Fruit fly (Drosophila melanogaster) whole organism, prepupa: Measurements from ENCODE around the gene CG12766.

ENCODE experiments used
- Blimp-1 ChIP-seq: fragments of 200-800 bp; sonication (Bioruptor generic); optimal IDR thresholded peaks from 3 replicates; lab custom pipeline; 2017; ENCODE audit warnings: missing biosample characterization, missing genetic modification characterization, mild to moderate bottlenecking, moderate library complexity, missing genetic modification reagents
- CG10669 ChIP-seq: fragments of 200-800 bp; sonication (Bioruptor generic); optimal IDR thresholded peaks from 3 replicates; lab custom pipeline; 2018; ENCODE audit warnings: missing biosample characterization, mild to moderate bottlenecking, missing genetic modification characterization, moderate library complexity
- CG11762 ChIP-seq: fragments of 200-800 bp; sonication (Bioruptor generic); optimal IDR thresholded peaks from 3 replicates; lab custom pipeline; 2016; ENCODE audit warnings: missing biosample characterization, missing genetic modification characterization; ENCODE audit not compliant: insufficient read depth
- CG11902 ChIP-seq: fragments of 200-800 bp; sonication (Bioruptor generic); optimal IDR thresholded peaks from 3 replicates; lab custom pipeline; 2016; ENCODE audit warnings: missing biosample characterization, missing genetic modification characterization
- CG31627 ChIP-seq: fragments of 200-800 bp; sonication (Bioruptor generic); optimal IDR thresholded peaks from 3 replicates; lab custom pipeline; 2016; ENCODE audit warnings: missing biosample characterization, missing genetic modification characterization
- CG32006 ChIP-seq: fragments of 200-800 bp; sonication (Bioruptor generic); optimal IDR thresholded peaks from 3 replicates; lab custom pipeline; 2017; ENCODE audit warnings: missing biosample characterization, mild to moderate bottlenecking, missing genetic modification characterization
- CG34406 ChIP-seq: fragments of 200-800 bp; sonication (Bioruptor generic); optimal IDR thresholded peaks from 3 replicates; lab custom pipeline; 2016; ENCODE audit warnings: missing biosample characterization, missing genetic modification characterization
- CG3919 ChIP-seq: fragments of 200-800 bp; sonication (Bioruptor generic); optimal IDR thresholded peaks from 3 replicates; lab custom pipeline; 2016; ENCODE audit warnings: missing biosample characterization, missing genetic modification characterization
- CG6276 ChIP-seq: fragments of 200-800 bp; sonication (Bioruptor generic); optimal IDR thresholded peaks from 2 replicates; lab custom pipeline; 2017; ENCODE audit warnings: missing biosample characterization, mild to moderate bottlenecking, missing genetic modification characterization
- CG8119 ChIP-seq: fragments of 200-800 bp; sonication (Bioruptor generic); IDR thresholded peaks from 3 replicates; pipeline ENCODE4 v1.3.6; 2022; ENCODE audit warnings: missing biosample characterization, missing genetic modification characterization
- CG8319 ChIP-seq: fragments of 200-800 bp; sonication (Bioruptor generic); optimal IDR thresholded peaks from 3 replicates; lab custom pipeline; 2016; ENCODE audit warnings: missing biosample characterization, missing genetic modification characterization
- CG8632 ChIP-seq: fragments of 200-800 bp; sonication (Bioruptor generic); optimal IDR thresholded peaks from 3 replicates; lab custom pipeline; 2016; ENCODE audit warnings: missing biosample characterization, missing genetic modification characterization
- Eip78C ChIP-seq: fragments of 200-800 bp; sonication (Bioruptor generic); peaks from one replicate; lab custom pipeline; 2016; ENCODE audit warnings: missing biosample characterization, missing genetic modification characterization
- Ets96B ChIP-seq: fragments of 200-800 bp; optimal IDR thresholded peaks from 2 replicates; lab custom pipeline; 2019; ENCODE audit warnings: missing biosample characterization, mild to moderate bottlenecking, missing genetic modification characterization, moderate library complexity
- Gug ChIP-seq: fragments of 200-800 bp; sonication (Bioruptor generic); IDR thresholded peaks from 2 replicates; pipeline ENCODE4 v1.3.6; 2022; ENCODE audit warnings: missing biosample characterization, missing genetic modification characterization
- Hr39 ChIP-seq: fragments of 200-800 bp; sonication (Bioruptor generic); optimal IDR thresholded peaks from 2 replicates; lab custom pipeline; 2016; ENCODE audit warnings: missing biosample characterization, missing genetic modification characterization
- Sox14 ChIP-seq: fragments of 200-800 bp; sonication (Bioruptor generic); optimal IDR thresholded peaks from 3 replicates; lab custom pipeline; 2016; ENCODE audit warnings: missing biosample characterization, missing genetic modification characterization
- achi ChIP-seq: fragments of 200-800 bp; sonication (Bioruptor generic); optimal IDR thresholded peaks from 3 replicates; lab custom pipeline; 2016; ENCODE audit warnings: missing biosample characterization, missing genetic modification characterization
- acj6 ChIP-seq: fragments of 200-800 bp; sonication (Bioruptor generic); optimal IDR thresholded peaks from 3 replicates; lab custom pipeline; 2016; ENCODE audit warnings: missing biosample characterization, missing genetic modification characterization
- dsx ChIP-seq: fragments of 200-800 bp; optimal IDR thresholded peaks from 3 replicates; lab custom pipeline; 2019; ENCODE audit warnings: missing biosample characterization, mild to moderate bottlenecking, missing genetic modification characterization, moderate library complexity; ENCODE audit not compliant: poor library complexity, severe bottlenecking
- fkh ChIP-seq: fragments of 200-800 bp; sonication (Bioruptor generic); optimal IDR thresholded peaks from 3 replicates; lab custom pipeline; 2017; ENCODE audit warnings: missing biosample characterization, mild to moderate bottlenecking, missing genetic modification characterization, moderate library complexity
- spab ChIP-seq: fragments of 200-800 bp; sonication (Bioruptor generic); optimal IDR thresholded peaks from 2 replicates; lab custom pipeline; 2017; ENCODE audit warnings: missing biosample characterization, mild to moderate bottlenecking, missing genetic modification characterization, missing genetic modification reagents
- ss ChIP-seq, 2 experiments: fragments of 200-800 bp; sonication (Bioruptor generic); optimal IDR thresholded peaks; 2 replicates in 1 of 2; 3 replicates in 1 of 2; lab custom pipeline; 2017 to 2018; ENCODE audit warnings: mild to moderate bottlenecking in 2 of 2, missing biosample characterization in 2 of 2, missing genetic modification characterization in 2 of 2, moderate library complexity in 1 of 2
- svp ChIP-seq: fragments of 200-800 bp; sonication (Bioruptor generic); peaks from one replicate; lab custom pipeline; 2016; ENCODE audit warnings: missing biosample characterization, missing genetic modification characterization
- topi ChIP-seq: fragments of 200-800 bp; sonication (Bioruptor generic); optimal IDR thresholded peaks from 3 replicates; lab custom pipeline; 2016; ENCODE audit warnings: missing biosample characterization, missing genetic modification characterization
- vri ChIP-seq: fragments of 200-800 bp; sonication (Bioruptor generic); optimal IDR thresholded peaks from 3 replicates; lab custom pipeline; 2016; ENCODE audit warnings: missing biosample characterization, mild to moderate bottlenecking, missing genetic modification characterization

CG12766 gene

DNA sequence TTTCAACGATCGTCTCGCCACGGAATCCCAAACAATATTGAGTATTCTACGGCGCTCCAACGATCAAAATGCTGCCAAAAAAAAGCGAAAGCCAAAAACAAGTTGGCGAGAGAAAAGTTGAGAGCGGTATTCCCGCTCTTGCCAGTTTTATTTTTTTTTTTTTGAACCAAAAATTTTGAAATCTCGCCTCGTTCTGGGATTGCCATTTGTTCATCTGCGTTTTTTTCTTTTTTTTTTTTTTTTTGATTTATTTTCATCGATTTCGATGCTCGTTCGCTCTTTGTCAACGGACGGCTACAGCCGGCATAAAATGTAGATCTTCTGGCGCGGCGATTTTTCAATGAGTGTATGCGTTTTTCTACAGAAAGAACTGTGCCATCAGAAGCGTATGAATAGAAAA lies 6.3 kb downstream of the CG12766 start (continued):
- TF ChIP-seq dsx (GFP tag; lab: Kevin White, UChicago) (no peak), Blimp-1 (GFP tag; lab: Kevin White, UChicago) (peak; percentile 4), vri (GFP tag; lab: Kevin White, UChicago) (no peak), Ets96B (tag; lab: Kevin White, UChicago) (no peak), CG34406 (no peak), CG8632 (GFP tag; lab: Kevin White, UChicago) (no peak), CG32006 (GFP tag; lab: Kevin White, UChicago) (no peak), CG6276 (GFP tag; lab: Kevin White, UChicago) (peak; percentile 44), Gug (no peak)
- TF ChIP-seq, all 60 proteins: peak for 8

DNA sequence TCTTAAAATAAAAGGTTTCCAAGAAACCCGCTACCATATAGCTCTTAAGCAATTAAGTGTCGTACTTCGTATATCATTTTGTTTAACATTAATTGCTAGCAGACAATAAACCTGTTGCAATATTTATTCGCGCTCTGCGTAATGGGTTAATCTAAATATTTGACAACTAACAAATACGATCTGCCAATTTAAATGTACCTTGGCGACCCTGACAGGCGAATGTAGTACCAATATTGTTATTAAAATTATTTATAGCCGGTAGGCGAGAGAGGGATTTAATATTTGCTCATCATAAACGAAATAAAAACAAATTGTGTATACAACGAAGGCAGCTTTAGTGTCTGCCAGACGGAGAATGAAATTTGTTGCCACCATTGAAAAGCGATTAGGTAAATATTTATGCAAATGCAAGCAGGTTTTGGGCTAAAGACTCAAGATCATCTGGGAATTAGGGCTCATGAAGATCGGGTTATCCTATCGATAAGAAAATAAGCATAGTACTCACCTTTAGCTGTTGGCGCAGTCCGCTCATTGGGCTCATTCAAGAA lies 7.1 kb downstream of the CG12766 start:
- TF ChIP-seq CG11902 (no peak), Eip78C (GFP tag; lab: Kevin White, UChicago) (peak; percentile 69), spab (GFP tag; lab: Kevin White, UChicago) (no peak), fkh (GFP tag; lab: Kevin White, UChicago) (peak; percentile 80), topi (no peak)

DNA sequence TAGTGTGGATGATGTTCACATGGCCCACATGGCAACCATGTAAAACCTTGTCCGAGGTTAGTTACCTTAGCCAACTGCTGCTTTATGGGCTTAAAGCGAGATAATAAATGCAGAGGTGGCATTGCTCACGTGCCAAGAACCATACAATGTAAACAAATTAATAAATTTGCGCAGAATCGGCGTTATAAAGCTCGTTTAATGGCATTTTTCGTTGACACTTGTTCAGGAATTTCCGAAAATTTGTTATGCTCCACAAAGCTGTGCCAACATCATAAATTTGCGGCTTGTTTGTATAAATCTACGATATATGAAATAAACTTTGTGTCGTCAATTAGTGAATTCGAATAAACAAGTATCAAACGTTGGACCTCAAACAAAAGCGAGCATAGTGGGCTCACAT lies 8.1 kb downstream of the CG12766 start:
- TF ChIP-seq fkh (GFP tag; lab: Kevin White, UChicago): peak; percentile 51
- no peak for TF ChIP-seq CG6276 (GFP tag; lab: Kevin White, UChicago)
- TF ChIP-seq, all 60 proteins: peak for 1

DNA sequence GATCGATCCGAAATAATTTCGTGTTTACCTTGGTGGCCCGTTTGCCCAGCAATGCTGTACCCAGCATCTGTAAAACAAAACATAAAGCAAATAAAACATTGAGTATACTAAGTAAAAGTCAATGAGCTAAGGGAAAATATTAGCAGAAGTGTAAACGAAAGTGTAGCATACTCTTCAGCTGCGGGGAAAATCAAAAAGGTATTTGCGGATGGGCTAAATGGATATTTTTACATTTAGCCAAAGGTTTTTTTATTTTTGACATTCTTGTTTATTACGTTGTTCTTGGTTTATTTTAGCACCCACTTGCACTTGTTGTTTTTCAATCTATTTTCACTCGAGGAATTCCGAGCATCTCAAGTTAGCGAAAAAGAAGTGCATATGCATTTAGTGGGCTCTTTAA lies 9.0 kb downstream of the CG12766 start:
- TF ChIP-seq CG8119 (GFP tag; lab: Robert Waterston, UW) (peak; percentile 14; the same call in 1 of the 3 replicates), fkh (GFP tag; lab: Kevin White, UChicago) (peak; percentile 45), CG8319 (GFP tag; lab: Kevin White, UChicago) (no peak)

DNA sequence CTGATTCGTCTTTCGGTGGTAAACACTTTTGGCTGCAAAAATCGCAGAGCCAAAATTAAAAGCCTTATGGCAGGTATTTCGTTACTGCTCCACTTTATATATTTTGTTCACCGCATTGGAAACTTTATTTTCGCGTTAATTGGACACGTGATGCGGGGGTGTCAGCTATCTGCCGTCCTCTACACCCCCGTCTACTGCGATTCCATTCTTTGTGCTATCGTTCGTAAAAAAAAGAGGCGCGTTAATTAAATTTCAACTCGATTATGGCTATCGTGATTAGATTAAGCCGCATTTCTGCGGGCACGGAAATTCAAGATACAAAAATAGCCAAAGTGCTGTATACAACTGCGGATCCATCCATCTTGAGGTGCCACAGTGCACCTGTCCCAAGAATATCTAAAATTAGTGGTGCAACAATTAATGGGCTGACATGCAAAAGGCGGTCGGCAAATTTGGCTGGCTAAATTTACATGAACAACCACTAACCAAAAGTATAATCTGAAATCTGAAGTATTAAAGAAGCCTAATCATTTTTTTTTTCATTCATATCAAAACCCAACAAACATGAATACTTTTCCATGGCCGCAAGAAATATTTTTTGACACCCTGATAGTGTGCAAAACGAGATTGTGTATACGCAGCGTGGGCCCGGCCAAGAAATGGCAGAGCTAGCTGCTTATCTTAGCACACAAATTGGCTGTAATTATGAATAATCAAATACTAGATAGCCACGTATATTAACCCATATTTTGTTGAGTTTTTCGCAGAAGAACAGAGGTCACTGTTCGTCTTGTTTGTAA lies 9.8 kb downstream of the CG12766 start:
- no peak for TF ChIP-seq CG8319 (GFP tag; lab: Kevin White, UChicago)
- TF ChIP-seq CG31627 (GFP tag; lab: Kevin White, UChicago): no peak
- TF ChIP-seq achi (GFP tag; lab: Kevin White, UChicago): no peak
- no peak for TF ChIP-seq ss (GFP tag; optimal IDR thresholded peaks at IDR 0.05; lab: Kevin White, UChicago)
- TF ChIP-seq svp (GFP tag; lab: Kevin White, UChicago): peak; percentile 13
- TF ChIP-seq Gug: no peak
- TF ChIP-seq acj6 (GFP tag; lab: Kevin White, UChicago): no peak
- peak; percentile 38 for TF ChIP-seq vri (GFP tag; lab: Kevin White, UChicago)
- TF ChIP-seq Sox14 (GFP tag; lab: Kevin White, UChicago): no peak

DNA sequence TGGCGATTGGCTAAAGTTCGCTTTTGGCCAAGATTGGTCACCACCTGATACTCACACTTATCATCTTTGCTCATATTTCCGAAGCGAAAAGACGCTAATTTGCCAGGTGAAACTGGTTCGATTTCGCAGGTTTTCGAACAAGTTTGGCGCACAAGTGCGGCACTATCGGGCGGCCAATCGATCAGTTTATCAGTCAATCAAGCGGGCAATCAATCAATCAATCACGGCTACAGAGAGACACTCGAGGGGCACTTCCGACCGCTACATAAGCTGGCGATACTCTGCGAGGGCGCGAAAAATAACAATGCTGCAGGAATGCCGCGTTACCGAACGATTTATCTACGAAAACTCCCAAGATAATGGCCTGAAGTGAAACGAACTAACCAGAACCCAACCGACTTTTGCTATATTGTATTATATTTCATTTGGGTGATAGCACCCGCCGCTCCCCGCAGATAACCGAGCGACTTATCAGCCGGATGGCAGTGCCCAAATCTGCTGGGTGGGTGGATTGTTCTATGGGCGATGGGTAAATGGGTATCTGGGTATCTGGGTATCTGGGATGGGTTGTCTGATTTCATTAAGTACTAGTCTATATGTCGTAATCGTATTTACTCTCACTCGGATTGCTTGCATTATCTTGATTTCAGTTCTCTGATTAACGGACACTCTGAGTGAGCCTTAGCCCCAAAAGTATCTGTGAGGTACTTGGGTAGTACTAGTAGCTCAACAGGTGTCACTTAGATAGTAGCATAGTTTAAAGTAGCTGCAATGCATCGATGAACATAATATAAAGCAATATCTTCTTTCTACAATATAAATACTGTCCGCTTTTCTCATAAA lies 10.8 kb downstream of the CG12766 start:
- TF ChIP-seq Eip78C (GFP tag; lab: Kevin White, UChicago): peak; percentile 24
- TF ChIP-seq Ets96B (tag; lab: Kevin White, UChicago): no peak
- TF ChIP-seq CG11762 (GFP tag; lab: Kevin White, UChicago): no peak
- TF ChIP-seq CG3919 (GFP tag; lab: Kevin White, UChicago): no peak
- TF ChIP-seq Hr39 (GFP tag; lab: Kevin White, UChicago): no peak
- TF ChIP-seq CG10669 (GFP tag; lab: Kevin White, UChicago): no peak
- peak; percentile 85 for TF ChIP-seq vri (GFP tag; lab: Kevin White, UChicago)
